Fruit fly (Drosophila melanogaster): ENCODE data around the gene CG14331.

- TF ChIP-seq Sox102F (GFP tag; optimal IDR thresholded peaks at IDR 0.05) = no peak
- no peak for TF ChIP-seq net (GFP tag; optimal IDR thresholded peaks at IDR 0.05)
These were observed 23.4 kb downstream of the CG14331 start, which contains the start of gene CG33333 for dm6 chr3R:17417167-17417566.
